Worm (Caenorhabditis elegans): ENCODE data around the gene C12D12.3.

- TF ChIP-seq tbx-37 (GFP tag; conservative IDR thresholded peaks at IDR 0.05) (no peak), ama-1 (optimal IDR thresholded peaks at IDR 0.05) (no peak), hnd-1 (tag; optimal IDR thresholded peaks at IDR 0.05) (no peak)
Observed at ce11 chrX:3470307-3470706, 18.8 kb upstream of the C12D12.3 start.
